Worm (Caenorhabditis elegans): Measurements from ENCODE around the gene nos-3.

nos-3 gene

DNA sequence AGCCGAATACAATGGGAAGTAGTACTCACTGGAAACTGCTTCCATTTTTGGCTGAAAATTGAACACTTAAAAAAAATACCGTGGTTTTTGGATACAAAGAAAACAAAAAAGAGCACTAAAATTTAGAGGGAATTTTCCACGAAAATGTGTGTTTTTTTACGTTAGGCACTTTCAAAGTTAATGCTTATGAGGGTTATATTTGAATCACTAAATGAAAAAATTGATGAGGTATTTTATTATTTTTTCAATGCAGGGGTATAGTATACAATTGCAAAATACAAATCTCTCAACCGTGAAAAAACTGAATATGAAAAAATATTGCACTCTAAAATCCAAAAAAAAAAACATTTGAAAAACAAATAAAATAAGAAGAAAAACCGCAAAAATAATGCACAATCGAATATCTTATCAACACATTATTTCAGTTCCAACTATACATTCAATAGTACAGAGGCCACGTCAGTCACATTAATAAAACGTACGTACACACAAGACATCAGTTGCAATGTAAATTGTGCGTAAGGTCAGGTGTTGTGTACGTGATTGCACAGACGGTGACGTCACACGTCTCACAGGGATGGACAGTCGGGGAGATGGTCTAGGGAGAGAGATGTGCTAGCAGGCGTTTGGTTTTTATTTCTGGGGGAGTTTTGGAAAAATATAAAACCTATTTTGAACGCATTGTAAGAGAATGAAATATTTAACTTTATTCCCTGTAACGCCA lies 23.8 kb downstream of the nos-3 start, which contains the start of gene aqp-10 (continued):
- 0 out of 2 replicates have a peak, but pooled peaks have one; percentile 10 for TF ChIP-seq lin-1 (GFP tag; IDR thresholded peaks at IDR 0.05)
- TF ChIP-seq ama-1 (optimal IDR thresholded peaks at IDR 0.05), result no peak
- TF ChIP-seq zag-1 (tag; optimal IDR thresholded peaks at IDR 0.05), result no peak
- no peak for TF ChIP-seq Y75B8A.6 (GFP tag; IDR thresholded peaks at IDR 0.05)
- TF ChIP-seq ceh-20 (GFP tag; IDR thresholded peaks at IDR 0.05), result no peak
- no peak for TF ChIP-seq ctbp-1 (GFP tag; IDR thresholded peaks at IDR 0.05)
- no peak for TF ChIP-seq daf-19 (GFP tag; conservative IDR thresholded peaks at IDR 0.05)
- no peak for TF ChIP-seq F10B5.3 (tag; optimal IDR thresholded peaks at IDR 0.05)
- TF ChIP-seq F26F4.8 (GFP tag; conservative IDR thresholded peaks at IDR 0.05), result no peak
- no peak for TF ChIP-seq ztf-7 (tag; optimal IDR thresholded peaks at IDR 0.05)
- TF ChIP-seq zfp-3 (GFP tag; conservative IDR thresholded peaks at IDR 0.05), result 0 out of 2 replicates have a peak, but pooled peaks have one; percentile 35
- TF ChIP-seq lim-7 (GFP tag; IDR thresholded peaks at IDR 0.05), result no peak
- no peak for TF ChIP-seq set-16 (GFP tag; IDR thresholded peaks at IDR 0.05)
- no peak for TF ChIP-seq mdt-29 (GFP tag; IDR thresholded peaks at IDR 0.05)
- TF ChIP-seq ceh-28 (tag; optimal IDR thresholded peaks at IDR 0.05), result no peak
- TF ChIP-seq hlh-30 (tag; optimal IDR thresholded peaks at IDR 0.05; ENCODE audit: insufficient read depth), result peak; percentile 85
- TF ChIP-seq dmd-8 (GFP tag; IDR thresholded peaks at IDR 0.05), result 0 out of 2 replicates have a peak, but pooled peaks have one; percentile 37

DNA sequence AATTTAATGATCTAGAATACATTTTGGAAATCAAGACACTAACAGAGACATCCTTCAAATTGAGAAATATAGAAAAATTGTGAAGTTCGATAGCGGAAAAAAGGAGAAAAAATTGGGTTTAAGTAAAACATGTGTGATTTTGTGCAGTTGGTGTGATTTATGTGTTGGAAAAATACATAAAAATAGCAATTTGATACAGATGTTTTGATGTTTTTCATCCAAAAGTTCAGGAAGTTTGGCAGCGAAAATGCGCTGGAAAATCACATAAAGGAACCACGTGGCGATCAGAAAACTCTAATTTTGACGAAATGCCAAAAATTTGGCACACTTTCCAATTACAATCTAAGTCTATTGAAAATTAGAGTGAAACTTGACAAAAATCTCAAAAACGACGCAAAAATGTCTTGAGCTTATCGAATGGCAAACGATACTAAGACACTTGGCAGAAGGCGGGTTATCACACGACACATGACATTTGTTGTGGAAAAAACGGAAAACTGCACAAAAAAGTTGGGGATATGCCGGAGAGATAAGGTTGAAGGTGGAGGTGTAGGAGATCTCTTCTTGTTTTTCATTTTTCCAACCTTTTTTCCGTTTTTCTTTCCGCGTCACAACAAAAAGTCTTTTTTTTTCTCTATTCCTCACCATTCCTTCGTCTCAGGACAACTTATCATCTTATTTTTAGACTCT lies 27.9 kb downstream of the nos-3 start, which contains the start of gene ZK1321.4:
TSS of gene ZK1321.4 (minus strand) at position 51 of the 690 bp plus-strand sequence.
- peak; percentile 12 for TF ChIP-seq nhr-11 (tag; optimal IDR thresholded peaks at IDR 0.05)
- no peak for TF ChIP-seq rbr-2 (tag; optimal IDR thresholded peaks at IDR 0.05)

DNA sequence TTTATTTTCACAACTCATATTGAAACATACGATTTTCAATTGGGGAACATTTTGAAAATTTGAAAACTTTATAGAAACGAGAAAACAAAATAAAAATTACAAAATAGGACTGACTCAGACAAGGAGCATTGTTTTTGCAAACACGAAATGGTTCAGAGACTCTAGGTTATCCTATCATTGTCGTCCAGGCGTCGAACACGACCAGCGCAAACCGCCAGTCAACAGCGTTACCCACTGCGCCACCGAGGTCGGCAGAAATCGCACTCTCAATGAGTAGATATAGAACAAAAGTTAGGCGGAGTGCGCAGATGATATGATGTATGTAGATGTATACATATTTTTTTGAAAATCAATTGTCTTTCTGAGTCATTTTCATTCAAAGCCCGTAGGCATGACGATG lies 28.5 kb downstream of the nos-3 start:
- TF ChIP-seq sdz-12 (GFP tag; optimal IDR thresholded peaks at IDR 0.05) (peak; percentile 49), Y5F2A.4 (GFP tag; optimal IDR thresholded peaks at IDR 0.05) (peak; percentile 76), hif-1 (tag; optimal IDR thresholded peaks at IDR 0.05) (peak in 1 of 2 experiments; percentile 41), nhr-102 (tag; optimal IDR thresholded peaks at IDR 0.05) (peak; percentile 85), hmg-1.1 (GFP tag; IDR thresholded peaks at IDR 0.05) (peak; percentile 89), lim-7 (GFP tag; IDR thresholded peaks at IDR 0.05) (peak; percentile 95), dmd-8 (GFP tag; IDR thresholded peaks at IDR 0.05) (peak; percentile 85), nhr-77 (tag; optimal IDR thresholded peaks at IDR 0.05) (no peak), ceh-44 (GFP tag; IDR thresholded peaks at IDR 0.05) (peak; percentile 87; the same call in 1 of the 2 replicates), dve-1 (tag; optimal IDR thresholded peaks at IDR 0.05; ENCODE audit: insufficient read depth) (peak; percentile 63), dpl-1 (GFP tag; optimal IDR thresholded peaks at IDR 0.05) (peak; percentile 36), F44E2.7 (GFP tag; IDR thresholded peaks at IDR 0.05) (0 out of 2 replicates have a peak, but pooled peaks have one; percentile 49), mdl-1 (tag; optimal IDR thresholded peaks at IDR 0.05) (no peak), set-16 (GFP tag; IDR thresholded peaks at IDR 0.05) (no peak), nhr-25 (tag; optimal IDR thresholded peaks at IDR 0.05; ENCODE audit: borderline replicate concordance, insufficient read depth) (peak; percentile 19), ztf-11 (tag; optimal IDR thresholded peaks at IDR 0.05) (no peak), lin-38 (GFP tag; IDR thresholded peaks at IDR 0.05) (peak; percentile 77), Y105C5A.15 (GFP tag; IDR thresholded peaks at IDR 0.05) (peak; percentile 91), lir-3 (tag; optimal IDR thresholded peaks at IDR 0.05) (peak; percentile 36), T26A8.4 (GFP tag; IDR thresholded peaks at IDR 0.05) (peak; percentile 81), F26F4.8 (GFP tag; conservative IDR thresholded peaks at IDR 0.05) (peak; percentile 73; the same call in 1 of the 2 replicates), nhr-111 (GFP tag; optimal IDR thresholded peaks at IDR 0.05) (peak; percentile 29), madf-5 (GFP tag; IDR thresholded peaks at IDR 0.05) (peak; percentile 66 to 77; a peak in 2 of 4 replicates), nhr-6 (tag; optimal IDR thresholded peaks at IDR 0.05) (peak; percentile 18), snpc-1.2 (GFP tag; IDR thresholded peaks at IDR 0.05) (peak; percentile 87), Y48G9A.11 (GFP tag; IDR thresholded peaks at IDR 0.05) (peak; percentile 85), rbr-2 (tag; optimal IDR thresholded peaks at IDR 0.05) (peak; percentile 82), daf-16 (GFP tag; optimal IDR thresholded peaks at IDR 0.05) (peak; percentile 23 to 83), daf-16 (tag; optimal IDR thresholded peaks at IDR 0.05) (peak; percentile 75), egl-43 (GFP tag; IDR thresholded peaks at IDR 0.05) (no peak)
